Fruit fly (Drosophila melanogaster) S2 (cell line): Measurements from ENCODE around the gene aralar1.

Experiments used
- CG8478 ChIP-seq: fragments of >200 bp; optimal IDR thresholded peaks from 2 replicates; lab custom pipeline; 2018
- CTCF ChIP-seq, 2 experiments: fragments of >200 bp; optimal IDR thresholded peaks; 2 replicates each; lab custom pipeline; 2018

DNA sequence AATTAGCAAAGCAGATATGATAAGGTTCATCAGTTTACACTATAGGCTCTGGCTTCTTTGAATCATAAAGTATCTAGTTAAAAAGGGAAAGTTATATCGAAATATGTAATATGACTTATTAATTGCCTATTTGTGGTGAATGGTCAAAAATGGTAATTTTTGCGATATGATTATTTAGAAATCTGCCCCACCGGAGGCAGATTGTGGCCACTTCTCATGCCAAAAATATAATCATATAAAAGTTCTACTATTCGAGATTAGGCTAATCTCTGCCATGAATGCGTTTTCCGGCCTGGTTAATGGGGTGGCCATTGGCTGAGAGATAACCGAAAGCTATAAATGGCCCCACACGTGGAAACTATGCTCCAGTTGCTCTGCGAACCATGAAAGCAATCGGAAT, 27.2 kb downstream of the aralar1 start, which contains the start of gene CG15533:
- TF ChIP-seq CG8478 (no peak), CTCF (optimal IDR thresholded peaks at IDR 0.05; lab: Kevin White, UChicago) (no peak)
